Worm (Caenorhabditis elegans) whole organism, late embryonic: ENCODE measurements around the gene vit-6.

Experiments
- C38D4.7 ChIP-seq: fragments of 200-800 bp; sonication (Bioruptor generic); optimal IDR thresholded peaks from 2 replicates; lab custom pipeline; 2018; ENCODE audit warnings: mild to moderate bottlenecking, missing genetic modification characterization, moderate library complexity, missing compliant biosample characterization
- F13H6.1 ChIP-seq: sonication (generic microtip); optimal IDR thresholded peaks from 2 replicates; lab custom pipeline; 2016; ENCODE audit warnings: missing genetic modification characterization, missing compliant biosample characterization
- K02D7.2 ChIP-seq: sonication (generic microtip); optimal IDR thresholded peaks from 2 replicates; lab custom pipeline; 2017; ENCODE audit warnings: mild to moderate bottlenecking, missing genetic modification characterization, missing compliant biosample characterization
- K09A11.1 ChIP-seq: sonication (generic microtip); optimal IDR thresholded peaks from 2 replicates; lab custom pipeline; 2017; ENCODE audit warnings: antibody characterized with exemption, mild to moderate bottlenecking, missing genetic modification characterization, missing compliant biosample characterization; ENCODE audit not compliant: insufficient read depth
- ahr-1 ChIP-seq: sonication (generic microtip); optimal IDR thresholded peaks from 2 replicates; lab custom pipeline; 2016; ENCODE audit warnings: missing genetic modification characterization, missing compliant biosample characterization
- ceh-14 ChIP-seq: sonication (generic microtip); optimal IDR thresholded peaks from 2 replicates; lab custom pipeline; 2016; ENCODE audit warnings: missing genotype, missing genetic modification characterization, missing compliant biosample characterization
- ceh-18 ChIP-seq: sonication (generic microtip); optimal IDR thresholded peaks from 2 replicates; lab custom pipeline; 2016; ENCODE audit warnings: missing genetic modification characterization, missing compliant biosample characterization
- ceh-2 ChIP-seq: sonication (generic microtip); optimal IDR thresholded peaks from 2 replicates; lab custom pipeline; 2016; ENCODE audit warnings: missing genotype, missing genetic modification characterization, missing compliant biosample characterization
- ceh-24 ChIP-seq: sonication (generic microtip); optimal IDR thresholded peaks from 2 replicates; lab custom pipeline; 2016; ENCODE audit warnings: mild to moderate bottlenecking, missing genetic modification characterization, missing compliant biosample characterization
- ceh-30 ChIP-seq: fragments of 150-350 bp; optimal IDR thresholded peaks from 2 replicates; lab custom pipeline; 2014; ENCODE audit warnings: missing biosample characterization, missing genetic modification characterization
- ceh-34 ChIP-seq: sonication (generic microtip); optimal IDR thresholded peaks from 2 replicates; lab custom pipeline; 2016; ENCODE audit warnings: mild to moderate bottlenecking, missing genetic modification characterization, missing compliant biosample characterization
- ceh-45 ChIP-seq: fragments of 200-800 bp; sonication (Bioruptor generic); IDR thresholded peaks from 2 replicates; pipeline ENCODE4 v1.3.6; 2022; ENCODE audit warnings: missing genetic modification reagents, missing genetic modification characterization, missing compliant biosample characterization
- ceh-9 ChIP-seq: sonication (generic microtip); optimal IDR thresholded peaks from 2 replicates; lab custom pipeline; 2016; ENCODE audit warnings: mild to moderate bottlenecking, missing genetic modification characterization, inconsistent platforms, missing compliant biosample characterization
- dmd-4 ChIP-seq: sonication (generic microtip); optimal IDR thresholded peaks from 2 replicates; lab custom pipeline; 2016; ENCODE audit warnings: borderline replicate concordance, missing genetic modification characterization, missing compliant biosample characterization
- elt-2 ChIP-seq: sonication (generic microtip); optimal IDR thresholded peaks from 2 replicates; lab custom pipeline; 2016; ENCODE audit warnings: missing genetic modification reagents, missing genetic modification characterization, missing compliant biosample characterization
- ets-4 ChIP-seq: sonication (generic microtip); optimal IDR thresholded peaks from 2 replicates; lab custom pipeline; 2016; ENCODE audit warnings: missing genetic modification characterization, missing compliant biosample characterization
- fkh-10 ChIP-seq: fragments of 150-350 bp; optimal IDR thresholded peaks from 2 replicates; lab custom pipeline; 2014; ENCODE audit warnings: missing biosample characterization, missing genetic modification reagents, missing genetic modification characterization
- fkh-6 ChIP-seq: sonication (generic microtip); optimal IDR thresholded peaks from 2 replicates; lab custom pipeline; 2016; ENCODE audit warnings: missing genetic modification characterization, missing compliant biosample characterization
- gmeb-2 ChIP-seq: sonication (generic microtip); optimal IDR thresholded peaks from 2 replicates; lab custom pipeline; 2016; ENCODE audit warnings: missing genetic modification characterization, inconsistent platforms, missing compliant biosample characterization
- hlh-13 ChIP-seq: fragments of 200-800 bp; sonication (Bioruptor generic); optimal IDR thresholded peaks from 2 replicates; lab custom pipeline; 2018; ENCODE audit warnings: mild to moderate bottlenecking, missing genetic modification characterization, missing compliant biosample characterization
- hlh-30 ChIP-seq: sonication (generic microtip); optimal IDR thresholded peaks from 2 replicates; lab custom pipeline; 2017; ENCODE audit warnings: antibody characterized with exemption, missing genetic modification characterization, missing compliant biosample characterization; ENCODE audit not compliant: insufficient read depth
- hlh-6 ChIP-seq: sonication (generic microtip); optimal IDR thresholded peaks from 2 replicates; lab custom pipeline; 2016; ENCODE audit warnings: missing genotype, missing genetic modification characterization, missing compliant biosample characterization
- hlh-8 ChIP-seq: sonication (generic microtip); optimal IDR thresholded peaks from 2 replicates; lab custom pipeline; 2016; ENCODE audit warnings: missing genotype, missing genetic modification characterization, missing compliant biosample characterization
- lim-6 ChIP-seq: sonication (generic microtip); optimal IDR thresholded peaks from 2 replicates; lab custom pipeline; 2016; ENCODE audit warnings: missing genetic modification characterization, missing compliant biosample characterization
- lin-11 ChIP-seq: fragments of 200-800 bp; sonication (Bioruptor generic); optimal IDR thresholded peaks from 2 replicates; lab custom pipeline; 2018; ENCODE audit warnings: mild to moderate bottlenecking, missing genetic modification characterization, missing compliant biosample characterization
- mec-3 ChIP-seq: sonication (generic microtip); optimal IDR thresholded peaks from 2 replicates; lab custom pipeline; 2016; ENCODE audit warnings: borderline replicate concordance, missing genetic modification characterization, missing compliant biosample characterization
- npax-4 ChIP-seq: sonication (generic microtip); optimal IDR thresholded peaks from 2 replicates; lab custom pipeline; 2016; ENCODE audit warnings: missing genetic modification characterization, missing compliant biosample characterization
- odd-2 ChIP-seq: sonication (generic microtip); optimal IDR thresholded peaks from 2 replicates; lab custom pipeline; 2017; ENCODE audit warnings: antibody characterized with exemption, mild to moderate bottlenecking, missing genetic modification characterization, missing compliant biosample characterization
- pha-2 ChIP-seq: sonication (generic microtip); optimal IDR thresholded peaks from 2 replicates; lab custom pipeline; 2017; ENCODE audit warnings: mild to moderate bottlenecking, missing genetic modification characterization, missing compliant biosample characterization
- pha-4 ChIP-seq: fragments of 150-350 bp; optimal IDR thresholded peaks from 2 replicates; lab custom pipeline; 2018; ENCODE audit warnings: missing biosample characterization, missing genetic modification reagents, missing genetic modification characterization
- pqm-1 ChIP-seq: sonication (generic microtip); optimal IDR thresholded peaks from 2 replicates; lab custom pipeline; 2016; ENCODE audit warnings: missing genetic modification characterization, missing compliant biosample characterization
- ref-2 ChIP-seq: sonication (generic microtip); optimal IDR thresholded peaks from 2 replicates; lab custom pipeline; 2016; ENCODE audit warnings: missing genetic modification characterization, missing compliant biosample characterization
- sdc-2 ChIP-seq: sonication (generic microtip); optimal IDR thresholded peaks from 2 replicates; lab custom pipeline; 2016; ENCODE audit warnings: missing genotype, missing genetic modification characterization, missing compliant biosample characterization
- sox-2 ChIP-seq: fragments of 200-800 bp; sonication (Bioruptor generic); IDR thresholded peaks from 2 replicates; pipeline ENCODE4 v1.3.6; 2022; ENCODE audit warnings: missing genetic modification reagents, missing genetic modification characterization, missing compliant biosample characterization
- sox-4 ChIP-seq: sonication (generic microtip); optimal IDR thresholded peaks from 2 replicates; lab custom pipeline; 2017; ENCODE audit warnings: mild to moderate bottlenecking, missing genetic modification characterization, inconsistent platforms, missing compliant biosample characterization
- tbx-2 ChIP-seq: sonication (generic microtip); optimal IDR thresholded peaks from 2 replicates; lab custom pipeline; 2016; ENCODE audit warnings: missing genetic modification characterization, missing compliant biosample characterization
- unc-3 ChIP-seq, 2 experiments: fragments of 200-800 bp in 1 of 2; sonication (Bioruptor generic) in 1 of 2; sonication (generic microtip) in 1 of 2; conservative IDR thresholded peaks in 1 of 2; optimal IDR thresholded peaks in 1 of 2; 2 replicates each; pipeline versions ENCODE4 v1.3.6 to Lab custom; 2016 to 2022; ENCODE audit warnings: missing compliant biosample characterization in 2 of 2, missing genetic modification characterization in 2 of 2, missing genetic modification reagents in 1 of 2
- unc-42 ChIP-seq: sonication (generic microtip); optimal IDR thresholded peaks from 2 replicates; lab custom pipeline; 2016; ENCODE audit warnings: missing genotype, missing genetic modification characterization, missing compliant biosample characterization
- zip-5 ChIP-seq: sonication (generic microtip); optimal IDR thresholded peaks from 2 replicates; lab custom pipeline; 2016; ENCODE audit warnings: missing genetic modification characterization, missing compliant biosample characterization

The vit-6 gene

DNA sequence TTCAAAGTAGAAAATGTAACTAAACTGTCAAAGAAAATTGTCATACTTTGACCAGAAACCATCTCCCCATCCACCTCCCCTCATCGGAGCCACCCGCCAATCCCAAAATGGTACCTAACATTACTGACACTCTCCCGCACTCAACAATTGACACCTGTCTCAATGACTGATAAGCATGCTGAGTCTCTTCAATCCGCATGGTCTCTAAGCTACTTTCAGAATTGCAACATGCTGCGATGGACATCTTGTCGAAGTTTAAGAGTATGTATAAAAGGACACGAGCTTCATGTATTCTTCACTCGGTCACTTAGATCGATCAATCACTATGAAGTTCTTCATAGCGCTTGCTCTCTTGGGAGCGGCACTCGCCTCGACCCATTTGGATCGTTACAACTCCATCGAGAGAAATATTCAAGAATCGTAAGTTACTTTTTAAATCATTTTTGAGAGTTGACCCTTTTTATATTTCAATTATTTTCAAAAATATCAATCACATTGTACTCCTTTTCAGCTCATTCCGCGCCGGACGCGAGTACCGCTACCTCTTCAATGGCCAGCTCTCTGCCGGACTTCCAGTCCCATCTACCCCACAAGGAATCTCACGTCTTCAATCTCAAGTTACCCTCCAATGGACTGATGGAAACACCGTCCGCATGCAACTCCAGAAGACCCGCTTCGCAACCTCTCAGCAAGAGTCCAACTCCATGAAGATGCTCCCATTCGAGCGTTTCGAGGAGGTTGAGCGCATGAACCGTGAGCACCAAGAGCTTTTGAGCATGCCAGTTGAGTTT, at the start of gene vit-6:
Gene vit-6, plus strand, starts transcription at position 310 of the 791 bp plus-strand sequence.
- TF ChIP-seq ceh-24 (tag; lab: Kevin White, UChicago) (no peak), hlh-13 (no peak), dmd-4 (no peak), zip-5 (tag; lab: Kevin White, UChicago) (no peak), mec-3 (no peak), sdc-2 (no peak), ceh-30 (no peak), ahr-1 (tag; lab: Kevin White, UChicago) (no peak), ceh-45 (GFP tag; lab: Robert Waterston, UW) (no peak)

DNA sequence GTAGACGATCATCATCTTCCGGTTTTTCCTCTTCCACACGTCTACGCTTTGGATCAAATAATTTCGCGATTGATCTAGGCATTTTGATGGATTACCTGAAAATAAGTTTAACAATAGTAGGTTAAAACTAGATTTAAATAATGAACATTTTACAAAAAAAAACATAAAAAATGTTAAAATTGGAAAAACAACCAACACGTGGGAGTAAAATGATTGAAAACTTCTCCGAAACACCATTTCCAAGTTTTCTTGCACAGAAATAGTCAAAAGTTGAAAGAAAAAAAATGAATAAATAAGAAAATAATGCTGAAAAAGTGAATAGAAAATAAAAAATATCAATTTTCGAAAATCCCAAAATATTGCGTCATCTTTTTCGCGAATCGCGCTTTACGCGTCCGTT, 49.2 kb upstream of the vit-6 start, which contains the start of gene C07G1.7:
Gene C07G1.7, minus strand, starts transcription at position 101 of the 400 bp plus-strand sequence.
- no peak for TF ChIP-seq ceh-18 (tag; lab: Kevin White, UChicago)
- no peak for TF ChIP-seq hlh-8 (tag; lab: Kevin White, UChicago)
- TF ChIP-seq, all 69 proteins: peak for 0

DNA sequence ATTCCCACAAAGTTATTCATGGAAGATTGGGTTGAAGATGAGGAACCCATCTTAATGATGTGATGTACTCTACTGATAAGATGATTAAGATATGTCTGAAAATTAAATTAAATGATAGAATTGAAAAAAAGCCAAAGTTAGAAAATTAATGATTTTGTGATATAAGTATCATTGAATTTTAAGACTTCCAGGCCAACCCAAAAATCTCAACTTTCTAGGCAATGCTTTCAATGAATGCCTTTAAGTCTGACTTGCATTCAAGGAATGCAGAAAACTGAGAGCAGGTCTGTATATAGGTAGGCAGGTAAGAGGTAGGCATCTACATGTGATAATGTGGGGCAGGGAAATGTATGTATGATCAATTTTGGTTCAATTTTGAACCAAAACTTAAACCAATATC, 41.0 kb upstream of the vit-6 start, which contains the start of gene ocr-2:
Gene ocr-2, minus strand, starts transcription at position 101 of the 400 bp plus-strand sequence.
- TF ChIP-seq gmeb-2 (tag; lab: Kevin White, UChicago) (no peak), hlh-13 (no peak), ref-2 (no peak), tbx-2 (tag; lab: Kevin White, UChicago) (no peak), sox-2 (GFP tag; lab: Robert Waterston, UW) (no peak), ceh-2 (tag; lab: Kevin White, UChicago) (no peak), ahr-1 (tag; lab: Kevin White, UChicago) (no peak), mec-3 (no peak), ceh-14 (tag; lab: Kevin White, UChicago) (no peak), ceh-9 (tag; lab: Kevin White, UChicago) (no peak), pha-4 (tag; lab: Kevin White, UChicago) (no peak), zip-5 (tag; lab: Kevin White, UChicago) (no peak)

DNA sequence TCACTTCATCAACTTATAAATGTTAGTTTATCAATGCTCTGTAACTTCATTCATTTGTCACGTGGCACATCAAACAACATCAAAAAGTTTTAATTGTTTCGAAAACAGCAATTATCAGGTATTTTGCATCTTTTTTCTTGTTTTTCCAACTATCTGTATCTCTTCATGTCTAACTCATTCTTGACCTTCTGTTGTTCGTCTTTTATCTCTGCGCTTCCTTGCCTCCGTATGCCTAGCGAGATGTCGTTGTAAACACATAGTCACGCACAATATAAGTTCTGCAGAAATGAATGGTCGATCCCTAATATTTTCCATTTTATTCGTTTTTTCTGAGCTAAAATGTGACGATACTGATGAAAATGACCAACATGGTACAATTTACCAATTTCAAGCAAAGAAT, 39.0 kb upstream of the vit-6 start, which contains the start of gene gpx-6:
Gene gpx-6, plus strand, starts transcription at position 257 of the 400 bp plus-strand sequence.
- TF ChIP-seq elt-2 (tag; lab: Kevin White, UChicago) (no peak), ceh-34 (tag; lab: Kevin White, UChicago) (no peak), lim-6 (tag; lab: Kevin White, UChicago) (no peak), pha-2 (no peak), hlh-13 (no peak), ets-4 (no peak), ref-2 (no peak), lin-11 (no peak), ceh-45 (GFP tag; lab: Robert Waterston, UW) (no peak), pha-4 (tag; lab: Kevin White, UChicago) (no peak), pqm-1 (no peak), odd-2 (no peak), npax-4 (tag; lab: Kevin White, UChicago) (no peak), ceh-2 (tag; lab: Kevin White, UChicago) (no peak), C38D4.7 (no peak), K02D7.2 (tag; lab: Kevin White, UChicago) (no peak)

DNA sequence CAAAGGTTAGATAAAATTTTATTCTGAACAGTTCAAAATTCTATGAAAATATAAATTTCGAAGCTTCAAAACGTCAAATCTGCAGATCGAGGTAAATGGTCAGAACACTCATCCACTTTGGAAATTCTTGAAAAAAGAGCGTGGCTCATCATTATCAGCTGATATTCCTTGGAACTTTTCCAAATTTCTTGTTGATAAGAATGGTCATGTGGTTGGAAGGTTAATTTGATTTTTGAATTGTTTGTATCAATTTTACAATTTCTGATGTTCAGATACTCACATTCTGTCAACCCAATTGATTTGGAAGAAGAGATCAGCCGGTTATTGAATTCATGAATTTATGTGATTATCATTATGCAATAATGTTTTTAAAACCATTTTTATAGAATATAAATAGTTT, 37.9 kb upstream of the vit-6 start:
- TF ChIP-seq unc-42 (tag; lab: Kevin White, UChicago) (no peak), hlh-6 (tag; lab: Kevin White, UChicago) (no peak), fkh-10 (GFP tag; lab: Kevin White, UChicago) (no peak), ceh-2 (tag; lab: Kevin White, UChicago) (no peak), ceh-30 (no peak), lin-11 (no peak), ceh-34 (tag; lab: Kevin White, UChicago) (no peak), pqm-1 (no peak), hlh-30 (tag; lab: Kevin White, UChicago) (no peak), fkh-6 (tag; lab: Kevin White, UChicago) (no peak), C38D4.7 (no peak), npax-4 (tag; lab: Kevin White, UChicago) (no peak), ceh-24 (tag; lab: Kevin White, UChicago) (no peak), unc-3 (GFP tag; conservative IDR thresholded peaks at IDR 0.05; lab: Robert Waterston, UW) (no peak), unc-3 (tag; optimal IDR thresholded peaks at IDR 0.05; lab: Kevin White, UChicago) (no peak), ahr-1 (tag; lab: Kevin White, UChicago) (no peak), K09A11.1 (tag; lab: Kevin White, UChicago) (no peak), K02D7.2 (tag; lab: Kevin White, UChicago) (no peak), ets-4 (no peak), sox-4 (tag; lab: Kevin White, UChicago) (no peak), F13H6.1 (tag; lab: Kevin White, UChicago) (no peak)
